Fruit fly (Drosophila melanogaster): ENCODE measurements around the gene CG11370.
A peak's percentile ranks its signal among the peaks of the same experiment; 100 is the strongest.

The CG11370 gene

DNA sequence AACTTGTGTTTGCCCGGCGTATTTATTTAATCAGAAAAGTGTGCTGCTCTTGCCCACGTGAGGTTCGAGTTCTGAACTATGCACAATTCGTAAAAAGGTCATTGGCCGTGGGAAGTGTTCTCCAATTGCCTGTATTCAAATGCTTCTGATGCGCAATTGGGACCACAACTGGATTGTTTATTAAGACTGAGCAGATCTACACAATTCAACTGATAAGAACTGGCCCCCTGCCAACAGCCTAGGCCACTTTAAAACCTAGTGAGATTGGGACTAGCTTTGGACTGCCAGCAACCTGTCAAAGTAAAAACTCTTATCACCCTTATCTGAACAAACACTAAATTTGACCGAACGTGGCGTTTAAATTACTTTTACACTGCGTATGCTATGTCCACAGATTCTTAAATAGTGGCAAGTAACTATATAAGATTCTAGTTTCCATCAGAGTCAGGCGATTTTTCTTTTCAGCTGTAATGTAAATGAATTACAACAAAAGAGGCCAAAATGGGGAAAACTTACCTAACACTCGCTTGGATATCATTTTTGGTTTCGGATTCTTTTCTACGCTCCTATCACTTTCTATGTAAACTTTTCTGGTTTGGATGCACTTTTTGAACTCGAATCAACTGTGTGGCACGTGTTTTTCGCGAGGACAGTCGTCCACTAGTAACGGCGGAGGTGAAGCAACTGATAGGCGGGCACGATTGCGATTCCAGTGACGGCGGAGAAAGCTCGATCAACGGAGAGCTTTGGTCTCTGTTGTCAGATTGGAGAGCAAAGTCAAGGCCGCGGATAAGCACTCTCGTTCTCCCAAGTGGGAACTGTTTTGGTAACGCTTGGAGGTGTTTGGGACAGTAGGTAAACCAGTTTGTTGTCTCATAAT lies 26.0 kb downstream of the CG11370 start, which contains the start of gene CG11241:
Gene CG11241 (minus strand): TSS at position 689 of the 880 bp plus-strand sequence.
- TF ChIP-seq ey (GFP tag; optimal IDR thresholded peaks at IDR 0.05) (no peak), Hnf4 (GFP tag; optimal IDR thresholded peaks at IDR 0.05) (no peak), HLH106 (tag; optimal IDR thresholded peaks at IDR 0.05) (no peak), br (GFP tag; optimal IDR thresholded peaks at IDR 0.05) (peak; percentile 19), h (GFP tag; optimal IDR thresholded peaks at IDR 0.05) (peak; percentile 26), Dif (GFP tag; optimal IDR thresholded peaks at IDR 0.05; ENCODE audit: partially characterized antibody) (peak; percentile 58), N (GFP tag; optimal IDR thresholded peaks at IDR 0.05) (no peak), Rel (GFP tag; optimal IDR thresholded peaks at IDR 0.05) (no peak), Rel (tag; optimal IDR thresholded peaks at IDR 0.05) (peak; percentile 26), Abd-B (GFP tag; optimal IDR thresholded peaks at IDR 0.05) (no peak), Mio (GFP tag; optimal IDR thresholded peaks at IDR 0.05) (no peak), sage (GFP tag; optimal IDR thresholded peaks at IDR 0.05) (no peak), Vsx2 (GFP tag; optimal IDR thresholded peaks at IDR 0.05; ENCODE audit: partially characterized antibody) (no peak), Jra (GFP tag; optimal IDR thresholded peaks at IDR 0.05) (no peak), sv (GFP tag; optimal IDR thresholded peaks at IDR 0.05) (no peak), brk (GFP tag; optimal IDR thresholded peaks at IDR 0.05) (no peak), rgr (GFP tag; optimal IDR thresholded peaks at IDR 0.05) (peak; percentile 16), woc (GFP tag; optimal IDR thresholded peaks at IDR 0.05) (no peak), fru (GFP tag; optimal IDR thresholded peaks at IDR 0.05) (peak; percentile 44), Myc (optimal IDR thresholded peaks at IDR 0.05) (no peak), CrebA (GFP tag; optimal IDR thresholded peaks at IDR 0.05; ENCODE audit: borderline replicate concordance) (no peak), CG9705 (GFP tag; optimal IDR thresholded peaks at IDR 0.05) (no peak), dsf (GFP tag; optimal IDR thresholded peaks at IDR 0.05; ENCODE audit: borderline replicate concordance) (no peak), Hr78 (GFP tag; optimal IDR thresholded peaks at IDR 0.05) (no peak), OdsH (GFP tag; optimal IDR thresholded peaks at IDR 0.05) (no peak), CG32264 (GFP tag; optimal IDR thresholded peaks at IDR 0.05) (no peak), dmrt93B (GFP tag; optimal IDR thresholded peaks at IDR 0.05) (no peak), lola (GFP tag; optimal IDR thresholded peaks at IDR 0.05) (no peak), Hr83 (GFP tag; optimal IDR thresholded peaks at IDR 0.05; ENCODE audit: poor library complexity, severe bottlenecking) (peak; percentile 54), tai (GFP tag; optimal IDR thresholded peaks at IDR 0.05) (no peak), dl (GFP tag; optimal IDR thresholded peaks at IDR 0.05; ENCODE audit: insufficient read depth in 1 of 2, partially characterized antibody in 2 of 2) (peak in 1 of 2 experiments; percentile 62), usp (GFP tag; optimal IDR thresholded peaks at IDR 0.05) (no peak)

DNA sequence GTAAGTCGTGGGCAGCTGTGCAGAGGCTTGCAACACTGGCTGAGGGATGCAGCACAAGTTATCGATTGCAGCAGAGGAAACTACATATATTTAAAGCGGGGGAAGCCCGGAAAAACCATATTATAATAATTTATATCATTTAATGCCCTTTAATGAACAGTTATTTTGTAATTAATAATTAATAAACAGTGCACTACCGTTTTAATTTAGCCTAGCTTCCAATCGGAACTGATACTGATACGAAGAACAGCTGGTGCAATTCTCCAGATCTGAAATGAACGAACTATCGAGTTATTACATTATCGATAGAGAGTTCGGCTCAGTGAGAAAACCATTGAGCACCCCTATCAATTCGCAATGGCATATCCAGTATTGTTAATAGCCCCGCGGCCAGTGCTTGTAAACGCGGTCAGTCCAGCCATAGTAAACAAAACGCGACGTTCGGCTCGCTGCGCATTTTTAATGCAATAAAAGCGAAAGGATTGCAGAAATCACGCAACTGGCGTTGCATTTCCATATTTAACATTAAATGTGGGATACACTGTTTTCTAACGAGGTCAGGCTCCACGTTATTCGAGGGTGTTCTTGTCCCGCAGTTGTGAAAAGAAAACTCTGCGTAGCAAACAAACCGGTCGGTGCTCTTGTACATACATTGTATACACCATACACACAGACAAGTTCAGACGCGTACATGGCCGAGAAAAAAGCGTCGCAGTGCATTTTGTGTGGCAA lies 29.6 kb downstream of the CG11370 start, which contains the start of gene CG7369:
Gene CG7369 (plus strand): TSS at position 405 of the 732 bp plus-strand sequence.
- peak; percentile 85 for TF ChIP-seq br (GFP tag; optimal IDR thresholded peaks at IDR 0.05)
- peak; percentile 90 for TF ChIP-seq fru (GFP tag; optimal IDR thresholded peaks at IDR 0.05)
- TF ChIP-seq brk (GFP tag; optimal IDR thresholded peaks at IDR 0.05), result peak; percentile 93
- TF ChIP-seq CG9705 (GFP tag; optimal IDR thresholded peaks at IDR 0.05), result peak; percentile 81
- TF ChIP-seq dsf (GFP tag; optimal IDR thresholded peaks at IDR 0.05; ENCODE audit: borderline replicate concordance), result peak; percentile 77
- peak; percentile 90 for TF ChIP-seq HLH106 (tag; optimal IDR thresholded peaks at IDR 0.05)
- TF ChIP-seq N (GFP tag; optimal IDR thresholded peaks at IDR 0.05), result no peak
- peak; percentile 74 for TF ChIP-seq sv (GFP tag; optimal IDR thresholded peaks at IDR 0.05)
- TF ChIP-seq Jra (GFP tag; optimal IDR thresholded peaks at IDR 0.05), result peak; percentile 75
- TF ChIP-seq psq (GFP tag; optimal IDR thresholded peaks at IDR 0.05), result peak; percentile 89
- peak; percentile 83 for TF ChIP-seq ey (GFP tag; optimal IDR thresholded peaks at IDR 0.05)
- TF ChIP-seq Hnf4 (GFP tag; optimal IDR thresholded peaks at IDR 0.05), result peak; percentile 91
- peak; percentile 49 for TF ChIP-seq Mio (GFP tag; optimal IDR thresholded peaks at IDR 0.05)
- TF ChIP-seq pan (optimal IDR thresholded peaks at IDR 0.05), result no peak
- no peak for TF ChIP-seq usp (GFP tag; optimal IDR thresholded peaks at IDR 0.05)
- peak; percentile 90 for TF ChIP-seq h (GFP tag; optimal IDR thresholded peaks at IDR 0.05)
- no peak for TF ChIP-seq Vsx2 (GFP tag; optimal IDR thresholded peaks at IDR 0.05; ENCODE audit: partially characterized antibody)
- TF ChIP-seq CG32264 (GFP tag; optimal IDR thresholded peaks at IDR 0.05), result peak; percentile 66
- peak; percentile 95 for TF ChIP-seq tai (GFP tag; optimal IDR thresholded peaks at IDR 0.05)
- peak; percentile 26 for TF ChIP-seq jim (GFP tag; optimal IDR thresholded peaks at IDR 0.05)
- peak; percentile 31 to 92 for TF ChIP-seq foxo (GFP tag; optimal IDR thresholded peaks at IDR 0.05)
- peak; percentile 87 for TF ChIP-seq GATAd (GFP tag; optimal IDR thresholded peaks at IDR 0.05)
- no peak for TF ChIP-seq Abd-B (GFP tag; optimal IDR thresholded peaks at IDR 0.05)
- TF ChIP-seq Dif (GFP tag; optimal IDR thresholded peaks at IDR 0.05; ENCODE audit: partially characterized antibody), result no peak
- peak; percentile 87 for TF ChIP-seq OdsH (GFP tag; optimal IDR thresholded peaks at IDR 0.05)
- TF ChIP-seq Myc (optimal IDR thresholded peaks at IDR 0.05), result peak; percentile 77
- TF ChIP-seq Sp1 (GFP tag; optimal IDR thresholded peaks at IDR 0.05), result peak; percentile 85
- no peak for TF ChIP-seq CrebA (GFP tag; optimal IDR thresholded peaks at IDR 0.05; ENCODE audit: borderline replicate concordance)
- TF ChIP-seq rgr (GFP tag; optimal IDR thresholded peaks at IDR 0.05), result peak; percentile 89
- no peak for TF ChIP-seq Hr78 (GFP tag; optimal IDR thresholded peaks at IDR 0.05)
- TF ChIP-seq dl (GFP tag; optimal IDR thresholded peaks at IDR 0.05; ENCODE audit: insufficient read depth in 1 of 2, partially characterized antibody in 2 of 2), result no peak
- TF ChIP-seq woc (GFP tag; optimal IDR thresholded peaks at IDR 0.05), result peak; percentile 84
- TF ChIP-seq Hr83 (GFP tag; optimal IDR thresholded peaks at IDR 0.05; ENCODE audit: poor library complexity, severe bottlenecking), result peak; percentile 91
- peak; percentile 71 for TF ChIP-seq Rel (GFP tag; optimal IDR thresholded peaks at IDR 0.05)
- peak; percentile 99 for TF ChIP-seq Rel (tag; optimal IDR thresholded peaks at IDR 0.05)
- no peak for TF ChIP-seq lola (GFP tag; optimal IDR thresholded peaks at IDR 0.05)
- TF ChIP-seq sage (GFP tag; optimal IDR thresholded peaks at IDR 0.05), result peak; percentile 84
- TF ChIP-seq dmrt93B (GFP tag; optimal IDR thresholded peaks at IDR 0.05), result peak; percentile 91
- no peak for TF ChIP-seq Dfd (GFP tag; optimal IDR thresholded peaks at IDR 0.05)

Data from whole organism, wandering third instar larva.